Worm (Caenorhabditis elegans) whole organism, L1 larva: Measurements from ENCODE around the gene ccar-1.

Source experiments
- C34B4.2 ChIP-seq: sonication (generic microtip); optimal IDR thresholded peaks from 2 replicates; lab custom pipeline; 2017; ENCODE audit warnings: mild to moderate bottlenecking, missing genetic modification characterization, missing compliant biosample characterization
- Y116A8C.19 ChIP-seq: sonication (generic microtip); optimal IDR thresholded peaks from 2 replicates; lab custom pipeline; 2016; ENCODE audit warnings: missing compliant biosample characterization, missing genetic modification characterization, borderline replicate concordance
- aly-2 ChIP-seq: fragments of 150-350 bp; optimal IDR thresholded peaks from 2 replicates; lab custom pipeline; 2014; ENCODE audit warnings: missing biosample characterization, missing genetic modification characterization
- ama-1 ChIP-seq: fragments of 150-350 bp; optimal IDR thresholded peaks from 2 replicates; lab custom pipeline; 2014
- ceh-63 ChIP-seq: fragments of 200-800 bp; sonication (Bioruptor generic); optimal IDR thresholded peaks from 2 replicates; lab custom pipeline; 2018; ENCODE audit warnings: mild to moderate bottlenecking, missing genetic modification characterization, missing compliant biosample characterization
- ceh-90 ChIP-seq: sonication (generic microtip); optimal IDR thresholded peaks from 2 replicates; lab custom pipeline; 2016; ENCODE audit warnings: missing genetic modification characterization, missing compliant biosample characterization
- ces-1 ChIP-seq: fragments of 150-350 bp; optimal IDR thresholded peaks from 2 replicates; lab custom pipeline; 2014; ENCODE audit warnings: missing biosample characterization, missing genetic modification reagents, missing genetic modification characterization
- dpl-1 ChIP-seq, 3 experiments: fragments of 150-350 bp in 2 of 3; sonication (generic microtip) in 1 of 3; optimal IDR thresholded peaks; 2 replicates each; lab custom pipeline; 2014 to 2017; ENCODE audit warnings: missing biosample characterization in 3 of 3, missing genetic modification characterization in 3 of 3, missing genetic modification reagents in 3 of 3
- dsc-1 ChIP-seq: sonication (generic microtip); optimal IDR thresholded peaks from 2 replicates; lab custom pipeline; 2016; ENCODE audit warnings: mild to moderate bottlenecking, missing genetic modification characterization, missing compliant biosample characterization
- efl-1 ChIP-seq, 4 experiments: fragments of 150-350 bp; optimal IDR thresholded peaks in 3 of 4; peaks in 1 of 4; 1 replicate in 1 of 4; 2 replicates in 3 of 4; lab custom pipeline; 2014; ENCODE audit warnings: missing biosample characterization in 2 of 4, missing genetic modification characterization in 2 of 4, missing genetic modification reagents in 2 of 4
- egl-13 ChIP-seq: sonication (generic microtip); optimal IDR thresholded peaks from 2 replicates; lab custom pipeline; 2016; ENCODE audit warnings: missing genotype, missing genetic modification reagents, missing genetic modification characterization, missing compliant biosample characterization
- egl-27 ChIP-seq, 2 experiments: fragments of 150-350 bp in 1 of 2; sonication (generic microtip); optimal IDR thresholded peaks; 3 replicates each; lab custom pipeline; 2017 to 2018; ENCODE audit warnings: missing biosample characterization in 2 of 2, missing genetic modification characterization in 2 of 2, missing genetic modification reagents in 2 of 2
- fkh-10 ChIP-seq: sonication (generic microtip); optimal IDR thresholded peaks from 2 replicates; lab custom pipeline; 2017; ENCODE audit warnings: missing biosample characterization, missing genetic modification reagents, missing genetic modification characterization
- fkh-4 ChIP-seq: sonication (generic microtip); optimal IDR thresholded peaks from 2 replicates; lab custom pipeline; 2016; ENCODE audit warnings: missing compliant biosample characterization, missing genetic modification characterization, borderline replicate concordance
- isw-1 ChIP-seq: fragments of 200-800 bp; sonication (Bioruptor generic); IDR thresholded peaks from 2 replicates; pipeline ENCODE4 v1.3.6; 2022; ENCODE audit warnings: missing genetic modification characterization, missing compliant biosample characterization
- lin-13 ChIP-seq: fragments of 150-350 bp; optimal IDR thresholded peaks from 2 replicates; lab custom pipeline; 2014; ENCODE audit warnings: missing biosample characterization, missing genetic modification reagents, missing genetic modification characterization
- lin-15B ChIP-seq: fragments of 150-350 bp; sonication (generic microtip); optimal IDR thresholded peaks from 3 replicates; lab custom pipeline; 2014; ENCODE audit warnings: missing biosample characterization, missing genetic modification characterization
- lin-35 ChIP-seq, 2 experiments: fragments of 150-350 bp; optimal IDR thresholded peaks; 2 replicates each; lab custom pipeline; 2014; ENCODE audit warnings: missing biosample characterization in 2 of 2, missing genetic modification characterization in 2 of 2, missing genetic modification reagents in 2 of 2
- lsy-2 ChIP-seq, 2 experiments: fragments of 150-350 bp; optimal IDR thresholded peaks; 2 replicates each; lab custom pipeline; 2014; ENCODE audit warnings: missing biosample characterization in 2 of 2, missing genetic modification characterization in 2 of 2
- mdl-1 ChIP-seq, 2 experiments: fragments of 150-350 bp; optimal IDR thresholded peaks; 2 replicates each; lab custom pipeline; 2014 to 2017; ENCODE audit warnings: missing biosample characterization in 2 of 2, missing genetic modification characterization in 2 of 2, inconsistent platforms in 1 of 2
- mef-2 ChIP-seq: fragments of 150-350 bp; optimal IDR thresholded peaks from 2 replicates; lab custom pipeline; 2014; ENCODE audit warnings: missing biosample characterization, missing genetic modification characterization
- mep-1 ChIP-seq: fragments of 150-350 bp; optimal IDR thresholded peaks from 2 replicates; lab custom pipeline; 2014; ENCODE audit warnings: missing biosample characterization, missing genetic modification characterization
- nhr-11 ChIP-seq: fragments of 150-350 bp; optimal IDR thresholded peaks from 2 replicates; lab custom pipeline; 2014; ENCODE audit warnings: missing biosample characterization, missing genetic modification characterization
- nhr-12 ChIP-seq: sonication (generic microtip); optimal IDR thresholded peaks from 2 replicates; lab custom pipeline; 2017; ENCODE audit warnings: missing biosample characterization, missing genetic modification characterization
- nhr-19 ChIP-seq: fragments of 200-800 bp; sonication (Bioruptor generic); conservative IDR thresholded peaks from 2 replicates; pipeline ENCODE4 v1.3.6; 2022; ENCODE audit warnings: missing genetic modification characterization, missing compliant biosample characterization
- nhr-76 ChIP-seq: sonication (generic microtip); optimal IDR thresholded peaks from 2 replicates; lab custom pipeline; 2017; ENCODE audit warnings: missing biosample characterization, missing genetic modification characterization
- nhr-77 ChIP-seq: fragments of 150-350 bp; optimal IDR thresholded peaks from 2 replicates; lab custom pipeline; 2014; ENCODE audit warnings: missing biosample characterization, missing genetic modification characterization
- nhr-84 ChIP-seq: sonication (generic microtip); optimal IDR thresholded peaks from 2 replicates; lab custom pipeline; 2017; ENCODE audit warnings: missing biosample characterization, missing genetic modification characterization
- nhr-90 ChIP-seq: sonication (generic microtip); optimal IDR thresholded peaks from 2 replicates; lab custom pipeline; 2016; ENCODE audit warnings: mild to moderate bottlenecking, missing genetic modification characterization, missing compliant biosample characterization; ENCODE audit not compliant: poor library complexity
- pag-3 ChIP-seq: sonication (generic microtip); optimal IDR thresholded peaks from 2 replicates; lab custom pipeline; 2017; ENCODE audit warnings: missing genetic modification characterization, mild to moderate bottlenecking, missing compliant biosample characterization, antibody characterized with exemption, borderline replicate concordance; ENCODE audit not compliant: insufficient read depth
- pqm-1 ChIP-seq: sonication (generic microtip); optimal IDR thresholded peaks from 3 replicates; lab custom pipeline; 2017; ENCODE audit warnings: missing biosample characterization, missing genetic modification characterization
- rnt-1 ChIP-seq: sonication (generic microtip); optimal IDR thresholded peaks from 2 replicates; lab custom pipeline; 2016; ENCODE audit warnings: mild to moderate bottlenecking, missing genetic modification characterization, moderate library complexity, missing compliant biosample characterization
- skn-1 ChIP-seq: fragments of 150-350 bp; optimal IDR thresholded peaks from 2 replicates; lab custom pipeline; 2014; ENCODE audit warnings: missing biosample characterization, missing genetic modification characterization
- sox-4 ChIP-seq: sonication (generic microtip); optimal IDR thresholded peaks from 2 replicates; lab custom pipeline; 2016; ENCODE audit warnings: missing genetic modification characterization, missing compliant biosample characterization
- swsn-7 ChIP-seq: sonication (generic microtip); optimal IDR thresholded peaks from 2 replicates; lab custom pipeline; 2016; ENCODE audit warnings: missing genetic modification characterization, missing compliant biosample characterization
- tbx-2 ChIP-seq: sonication (generic microtip); optimal IDR thresholded peaks from 2 replicates; lab custom pipeline; 2016; ENCODE audit warnings: missing genetic modification characterization, missing compliant biosample characterization
- unc-62 ChIP-seq: fragments of 150-350 bp; optimal IDR thresholded peaks from 2 replicates; lab custom pipeline; 2014; ENCODE audit warnings: missing biosample characterization, missing genetic modification reagents, missing genetic modification characterization
- vab-15 ChIP-seq: sonication (generic microtip); optimal IDR thresholded peaks from 2 replicates; lab custom pipeline; 2017; ENCODE audit warnings: missing genotype, mild to moderate bottlenecking, missing genetic modification characterization, missing compliant biosample characterization
- xbp-1 ChIP-seq: sonication (generic microtip); optimal IDR thresholded peaks from 2 replicates; lab custom pipeline; 2016; ENCODE audit warnings: missing genetic modification characterization, missing compliant biosample characterization
- zag-1 ChIP-seq: fragments of 150-350 bp; optimal IDR thresholded peaks from 2 replicates; lab custom pipeline; 2014; ENCODE audit warnings: missing biosample characterization, missing genetic modification characterization
- zip-4 ChIP-seq: fragments of 200-800 bp; sonication (Bioruptor generic); optimal IDR thresholded peaks from 2 replicates; lab custom pipeline; 2018; ENCODE audit warnings: mild to moderate bottlenecking, missing genetic modification characterization, moderate library complexity, missing compliant biosample characterization

Gene ccar-1

DNA sequence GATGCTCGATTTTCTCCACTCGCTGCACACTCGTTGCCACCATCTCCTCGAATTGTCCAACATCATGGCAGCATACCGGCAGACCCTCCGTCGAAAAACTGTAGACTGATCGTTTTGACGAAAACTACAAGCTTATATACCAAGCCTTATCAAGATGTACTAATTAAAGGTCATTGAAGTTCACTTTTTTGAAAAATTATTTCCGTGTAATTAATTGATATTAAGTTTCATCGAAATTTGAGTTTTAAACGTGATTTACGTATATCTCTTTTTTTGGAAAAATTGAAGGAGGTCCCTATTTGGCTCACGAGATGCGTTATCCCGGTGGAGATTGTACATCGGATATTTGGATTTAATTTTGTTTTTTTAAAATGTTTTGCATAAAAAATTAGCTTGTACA, 10.7 kb upstream of the ccar-1 start, which contains the start of gene Y37A1B.4:
Gene Y37A1B.4, minus strand, starts transcription at position 101 of the 400 bp plus-strand sequence.
- TF ChIP-seq skn-1 (no peak), nhr-77 (tag; lab: Kevin White, UChicago) (no peak)
- TF ChIP-seq, all 84 proteins: peak for 0

DNA sequence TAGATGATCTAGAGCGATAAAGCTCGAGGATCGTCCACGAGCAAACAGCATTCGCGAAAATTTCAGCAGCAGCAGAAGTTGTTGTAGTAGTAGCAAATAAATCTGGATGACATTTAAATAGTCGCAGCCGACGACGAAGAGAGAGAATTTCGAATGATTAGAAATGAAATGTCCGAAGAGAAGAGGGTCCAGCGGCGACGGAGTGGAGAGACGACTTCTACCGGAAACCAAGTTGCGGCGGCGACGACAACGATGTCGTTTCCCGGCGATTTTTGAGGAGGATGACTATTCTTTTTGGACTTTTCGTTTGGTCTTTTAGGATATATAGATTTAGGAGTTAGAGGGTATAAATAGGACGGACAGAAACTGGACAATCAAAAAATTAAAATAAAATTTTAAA, 4.9 kb upstream of the ccar-1 start:
- TF ChIP-seq egl-27 (tag; optimal IDR thresholded peaks at IDR 0.05; lab: Kevin White, UChicago) (no peak), zip-4 (GFP tag; lab: Kevin White, UChicago) (no peak), ama-1 (lab: Kevin White, UChicago) (no peak), unc-62 (GFP tag; lab: Kevin White, UChicago) (no peak), fkh-10 (GFP tag; lab: Kevin White, UChicago) (no peak), dsc-1 (tag; lab: Kevin White, UChicago) (no peak)

DNA sequence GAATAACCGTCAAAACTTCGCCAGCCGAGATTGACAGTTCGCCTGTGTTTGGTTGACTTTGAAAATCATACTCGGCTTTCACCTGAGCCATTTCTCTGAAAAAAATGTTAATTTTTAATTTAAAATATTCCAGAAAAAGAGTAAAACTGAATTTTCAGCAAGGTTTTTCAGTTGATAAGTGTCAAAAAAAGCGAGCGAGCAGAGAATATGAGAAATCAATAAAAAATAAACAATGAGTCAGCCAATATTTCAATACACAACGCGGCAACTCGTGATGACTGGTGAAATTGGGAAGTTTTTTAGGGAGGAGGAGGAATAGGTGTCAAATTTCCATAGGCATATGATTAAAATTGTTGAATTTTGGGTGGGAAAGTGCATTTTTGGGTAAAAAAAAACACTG, 1.6 kb upstream of the ccar-1 start, which contains the start of gene lst-4:
Gene lst-4, minus strand, starts transcription at position 101 of the 400 bp plus-strand sequence.
- TF ChIP-seq egl-13 (tag; lab: Kevin White, UChicago), result no peak
- TF ChIP-seq sox-4 (tag; lab: Kevin White, UChicago), result no peak
- no peak for TF ChIP-seq nhr-12 (tag; lab: Kevin White, UChicago)
- no peak for TF ChIP-seq unc-62 (GFP tag; lab: Kevin White, UChicago)
- TF ChIP-seq nhr-84 (tag; lab: Kevin White, UChicago), result no peak
- TF ChIP-seq nhr-11, result no peak
- TF ChIP-seq ceh-90, result no peak
- no peak for TF ChIP-seq lin-13 (GFP tag; lab: Kevin White, UChicago)
- TF ChIP-seq, all 84 proteins: peak for 0

DNA sequence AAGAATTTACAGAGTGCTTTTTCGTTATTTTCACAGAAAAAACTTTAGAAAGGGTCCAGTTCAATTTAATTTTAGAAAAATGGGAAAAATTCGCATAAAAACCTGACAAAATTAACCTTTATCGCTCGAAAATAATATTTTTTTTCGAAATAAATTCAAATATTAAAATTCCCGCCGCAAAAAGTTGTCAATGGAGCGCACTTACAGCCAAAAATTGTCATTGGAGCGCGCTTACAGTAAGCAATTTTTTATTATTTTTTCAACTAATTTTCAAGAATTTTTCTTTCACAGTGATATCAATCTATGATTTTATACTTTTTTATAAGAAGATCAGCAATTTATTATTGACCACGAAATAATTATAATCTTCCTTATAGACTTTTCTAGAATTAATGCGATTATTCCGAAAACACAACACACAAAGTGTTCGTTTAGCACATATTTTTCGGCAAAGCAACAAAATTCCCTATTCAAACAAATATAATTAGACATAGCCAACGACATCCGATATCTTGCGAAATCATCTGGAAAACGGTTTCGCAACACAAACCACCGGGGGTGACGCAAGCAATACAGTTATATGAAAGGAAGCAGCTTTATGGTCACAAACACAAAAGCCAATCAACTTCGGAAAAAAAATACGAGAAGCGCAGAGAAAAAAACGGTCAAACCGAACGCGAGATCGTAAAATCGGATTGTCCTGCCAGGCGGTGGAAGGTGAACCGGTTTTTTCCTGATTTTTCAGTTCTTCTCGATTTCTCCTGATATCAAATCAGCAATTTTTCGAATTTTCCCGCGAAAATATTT, 960 bp upstream of the ccar-1 start:
- TF ChIP-seq lin-35 (GFP tag; optimal IDR thresholded peaks at IDR 0.05; lab: Kevin White, UChicago), result peak; percentile 47 to 67
- peak; percentile 36 for TF ChIP-seq xbp-1 (tag; lab: Kevin White, UChicago)
- peak; percentile 14 for TF ChIP-seq mep-1 (tag; lab: Kevin White, UChicago)
- peak; percentile 78 to 86 for TF ChIP-seq efl-1 (optimal IDR thresholded peaks at IDR 0.05; lab: Kevin White, UChicago)
- peak; percentile 83 to 96 for TF ChIP-seq efl-1 (GFP tag; optimal IDR thresholded peaks at IDR 0.05 in 1 of 2; lab: Kevin White, UChicago)
- TF ChIP-seq fkh-4, result no peak
- peak; percentile 19 to 34 for TF ChIP-seq lsy-2 (tag; optimal IDR thresholded peaks at IDR 0.05; lab: Kevin White, UChicago)
- TF ChIP-seq isw-1 (GFP tag; lab: Robert Waterston, UW), result no peak
- TF ChIP-seq zip-4 (GFP tag; lab: Kevin White, UChicago), result peak; percentile 30
- TF ChIP-seq lin-13 (GFP tag; lab: Kevin White, UChicago), result peak; percentile 31
- TF ChIP-seq lin-15B (tag; lab: Kevin White, UChicago), result peak; percentile 29
- TF ChIP-seq dpl-1 (GFP tag; optimal IDR thresholded peaks at IDR 0.05; lab: Kevin White, UChicago), result peak; percentile 54 to 82 (median 70)
- TF ChIP-seq vab-15 (tag; lab: Kevin White, UChicago), result no peak

DNA sequence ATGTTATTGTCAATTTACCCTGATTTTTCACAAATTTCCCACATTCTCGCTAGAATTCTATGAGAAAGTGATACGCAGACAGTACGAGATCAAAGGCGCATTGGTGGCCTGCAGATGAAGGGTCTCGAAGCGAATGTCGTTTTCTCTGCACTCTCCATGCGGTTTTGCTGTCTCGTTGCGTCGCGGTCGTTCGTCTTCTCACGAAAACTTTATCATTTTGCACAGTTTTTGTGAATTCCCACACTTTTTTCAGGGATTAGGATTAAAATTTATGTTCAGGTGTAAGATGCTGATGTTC, 407 bp upstream of the ccar-1 start:
- TF ChIP-seq nhr-12 (tag; lab: Kevin White, UChicago), result no peak
- TF ChIP-seq mef-2 (tag; lab: Kevin White, UChicago), result peak; percentile 5
- no peak for TF ChIP-seq ces-1
- peak; percentile 44 for TF ChIP-seq nhr-11
- peak; percentile 59 for TF ChIP-seq skn-1
- peak; percentile 63 for TF ChIP-seq aly-2
- TF ChIP-seq mdl-1 (tag; optimal IDR thresholded peaks at IDR 0.05; lab: Kevin White, UChicago), result peak in 1 of 2 experiments; percentile 80
- peak; percentile 57 for TF ChIP-seq zag-1 (tag; lab: Kevin White, UChicago)
- TF ChIP-seq nhr-19, result peak; percentile 82
- peak; percentile 81 to 85 (median 82) for TF ChIP-seq dpl-1 (GFP tag; optimal IDR thresholded peaks at IDR 0.05; lab: Kevin White, UChicago)
- no peak for TF ChIP-seq ceh-63
- no peak for TF ChIP-seq Y116A8C.19 (tag; lab: Kevin White, UChicago)
- TF ChIP-seq vab-15 (tag; lab: Kevin White, UChicago), result peak; percentile 37
- no peak for TF ChIP-seq pqm-1 (tag; lab: Kevin White, UChicago)
- no peak for TF ChIP-seq nhr-76
- peak; percentile 96 for TF ChIP-seq rnt-1 (tag; lab: Kevin White, UChicago)
- peak; percentile 95 for TF ChIP-seq lin-13 (GFP tag; lab: Kevin White, UChicago)
- TF ChIP-seq nhr-84 (tag; lab: Kevin White, UChicago), result no peak
- no peak for TF ChIP-seq pag-3 (tag; lab: Kevin White, UChicago)
- no peak for TF ChIP-seq fkh-4
- peak; percentile 79 for TF ChIP-seq nhr-90 (tag; lab: Kevin White, UChicago)
- TF ChIP-seq tbx-2 (tag; lab: Kevin White, UChicago), result peak; percentile 86
- no peak for TF ChIP-seq C34B4.2 (tag; lab: Kevin White, UChicago)
- TF ChIP-seq swsn-7 (tag; lab: Kevin White, UChicago), result peak; percentile 87
- peak; percentile 91 for TF ChIP-seq mep-1 (tag; lab: Kevin White, UChicago)
